Worm (Caenorhabditis elegans) whole organism, L3 larva: ENCODE results near the gene C46F2.1.

ENCODE experiments used
- elt-3 ChIP-seq, 3 experiments: fragments of 150-350 bp in 1 of 3; sonication (generic microtip) in 2 of 3; optimal IDR thresholded peaks; 2 replicates in 2 of 3; 4 replicates in 1 of 3; lab custom pipeline; 2014 to 2017; ENCODE audit warnings: missing biosample characterization in 3 of 3, missing genetic modification characterization in 3 of 3
- fkh-10 ChIP-seq: sonication (generic microtip); optimal IDR thresholded peaks from 2 replicates; lab custom pipeline; 2017; ENCODE audit warnings: missing biosample characterization, missing genetic modification reagents, missing genetic modification characterization
- nhr-28 ChIP-seq: fragments of 150-350 bp; optimal IDR thresholded peaks from 2 replicates; lab custom pipeline; 2014; ENCODE audit warnings: missing biosample characterization, missing genetic modification characterization
- pha-4 ChIP-seq: fragments of 150-350 bp; optimal IDR thresholded peaks from 2 replicates; lab custom pipeline; 2014; ENCODE audit warnings: missing biosample characterization, missing genetic modification reagents, missing genetic modification characterization
- skn-1 ChIP-seq: fragments of 150-350 bp; optimal IDR thresholded peaks from 2 replicates; lab custom pipeline; 2014; ENCODE audit warnings: missing biosample characterization, missing genetic modification characterization
- snpc-4 ChIP-seq: fragments of 150-350 bp; optimal IDR thresholded peaks from 2 replicates; lab custom pipeline; 2014; ENCODE audit warnings: missing biosample characterization, missing genetic modification characterization

DNA sequence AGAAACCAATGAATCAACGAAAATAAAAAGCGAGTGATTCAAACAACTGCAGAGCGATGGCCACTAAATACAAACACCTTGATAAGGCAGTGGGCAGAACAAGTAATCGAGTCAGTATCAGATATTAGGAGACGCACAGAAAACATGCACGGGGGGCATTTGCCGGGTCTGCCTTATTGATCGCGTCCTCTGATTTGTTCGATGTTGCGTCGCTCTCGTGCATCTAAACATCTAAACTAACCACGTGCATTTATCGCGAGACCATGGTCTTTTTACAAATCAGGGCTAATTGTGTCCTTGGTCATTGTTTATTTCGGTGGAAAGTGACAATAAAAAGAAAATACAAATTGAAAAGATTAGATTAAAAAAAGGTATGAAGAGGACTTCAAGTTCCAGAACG, 6.1 kb downstream of the C46F2.1 start, which contains the start of gene K07E3.4:
- TF ChIP-seq pha-4 (tag; lab: Kevin White, UChicago), result no peak
- TF ChIP-seq fkh-10 (GFP tag; lab: Kevin White, UChicago), result no peak
- TF ChIP-seq snpc-4 (tag; lab: Kevin White, UChicago), result peak; percentile 12
- TF ChIP-seq skn-1 (tag; lab: Kevin White, UChicago), result no peak
- no peak for TF ChIP-seq nhr-28 (tag; lab: Kevin White, UChicago)
- TF ChIP-seq elt-3 (tag; optimal IDR thresholded peaks at IDR 0.05; lab: Kevin White, UChicago), result peak in 1 of 3 experiments; percentile 62
